Worm (Caenorhabditis elegans): Measurements from ENCODE around the gene F56D2.5.

DNA sequence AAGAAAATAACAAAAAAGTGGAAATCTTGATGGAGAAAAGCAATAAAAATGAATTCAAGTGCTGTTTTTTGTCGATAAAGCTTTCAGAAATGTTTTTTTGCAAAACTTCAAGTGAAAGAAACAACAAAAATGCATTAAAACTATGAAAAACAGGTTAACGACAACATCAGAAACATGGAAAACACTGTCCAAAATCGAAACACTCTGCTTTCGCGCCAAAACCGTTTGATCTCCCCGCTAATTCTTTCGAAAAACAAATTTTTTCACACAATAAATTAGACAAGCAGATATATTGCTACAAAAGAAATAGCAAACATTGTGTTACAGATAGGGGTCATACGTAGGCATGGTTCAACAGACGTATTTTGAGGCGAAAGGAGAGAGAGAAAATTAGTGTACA, 39.4 kb downstream of the F56D2.5 start:
- TF ChIP-seq flt-1 (GFP tag; IDR thresholded peaks at IDR 0.05) = no peak
- TF ChIP-seq hmg-4 (GFP tag; optimal IDR thresholded peaks at IDR 0.05) = no peak
- no peak for TF ChIP-seq ama-1 (optimal IDR thresholded peaks at IDR 0.05)
- TF ChIP-seq ceh-13 (GFP tag; optimal IDR thresholded peaks at IDR 0.05) = no peak
- no peak for TF ChIP-seq pes-1 (GFP tag; IDR thresholded peaks at IDR 0.05)
- TF ChIP-seq ets-7 (tag; optimal IDR thresholded peaks at IDR 0.05) = no peak
- no peak for TF ChIP-seq ceh-36 (tag; optimal IDR thresholded peaks at IDR 0.05)
- TF ChIP-seq tbx-37 (GFP tag; conservative IDR thresholded peaks at IDR 0.05) = no peak
- TF ChIP-seq B0310.2 (tag; optimal IDR thresholded peaks at IDR 0.05) = no peak
- no peak for TF ChIP-seq sea-1 (GFP tag; conservative IDR thresholded peaks at IDR 0.05)
- no peak for TF ChIP-seq tbx-11 (GFP tag; IDR thresholded peaks at IDR 0.05)
- no peak for TF ChIP-seq scrt-1 (GFP tag; IDR thresholded peaks at IDR 0.05)
- TF ChIP-seq F13C5.2 (tag; optimal IDR thresholded peaks at IDR 0.05) = no peak
- no peak for TF ChIP-seq hnd-1 (tag; optimal IDR thresholded peaks at IDR 0.05)

All from whole organism, early embryonic.